Fruit fly (Drosophila melanogaster) whole organism, embryonic: ENCODE measurements around the gene CG5986.

ENCODE experiments used
- B-H1 ChIP-seq: fragments of 200-800 bp; sonication (Bioruptor generic); IDR thresholded peaks from 3 replicates; pipeline ENCODE4 v1.3.6; 2022; ENCODE audit warnings: missing biosample characterization, missing genetic modification characterization
- CG10654 ChIP-seq: fragments of 200-800 bp; sonication (Bioruptor generic); optimal IDR thresholded peaks from 2 replicates; lab custom pipeline; 2016; ENCODE audit warnings: missing biosample characterization, missing genetic modification characterization
- CG14667 ChIP-seq: fragments of 200-800 bp; sonication (Bioruptor generic); IDR thresholded peaks from 2 replicates; pipeline ENCODE4 v1.3.6; 2022; ENCODE audit warnings: missing biosample characterization, missing genetic modification characterization
- CG14860 ChIP-seq: fragments of 200-800 bp; sonication (Bioruptor generic); IDR thresholded peaks from 3 replicates; pipeline ENCODE4 v1.3.6; 2022; ENCODE audit warnings: missing biosample characterization, missing genetic modification characterization; ENCODE audit not compliant: partially characterized antibody
- CG1603 ChIP-seq: fragments of 200-800 bp; sonication (Bioruptor generic); optimal IDR thresholded peaks from 2 replicates; lab custom pipeline; 2019; ENCODE audit warnings: missing biosample characterization, mild to moderate bottlenecking, missing genetic modification characterization, moderate library complexity
- CG2116 ChIP-seq: fragments of 200-800 bp; sonication (Bioruptor generic); optimal IDR thresholded peaks from 3 replicates; lab custom pipeline; 2018; ENCODE audit warnings: missing biosample characterization, mild to moderate bottlenecking, missing genetic modification characterization
- CG32767 ChIP-seq: fragments of 200-800 bp; sonication (Bioruptor generic); IDR thresholded peaks from 2 replicates; pipeline ENCODE4 v1.3.6; 2022; ENCODE audit warnings: missing biosample characterization, missing genetic modification characterization
- CG4424 ChIP-seq: fragments of 200-800 bp; sonication (Bioruptor generic); optimal IDR thresholded peaks from 3 replicates; lab custom pipeline; 2016; ENCODE audit warnings: missing biosample characterization, missing genetic modification characterization
- CG4730 ChIP-seq: fragments of 200-800 bp; sonication (Bioruptor generic); IDR thresholded peaks from 2 replicates; pipeline ENCODE4 v1.3.6; 2022; ENCODE audit warnings: missing biosample characterization, missing genetic modification characterization
- CG4854 ChIP-seq: fragments of 200-800 bp; sonication (Bioruptor generic); optimal IDR thresholded peaks from 2 replicates; lab custom pipeline; 2016; ENCODE audit warnings: missing biosample characterization, missing genetic modification characterization, inconsistent platforms
- CG6654 ChIP-seq: fragments of 200-800 bp; sonication (Bioruptor generic); optimal IDR thresholded peaks from 2 replicates; lab custom pipeline; 2017; ENCODE audit warnings: missing biosample characterization, mild to moderate bottlenecking, missing genetic modification characterization
- CG6791 ChIP-seq: fragments of 200-800 bp; sonication (Bioruptor generic); IDR thresholded peaks from 3 replicates; pipeline ENCODE4 v1.3.6; 2022; ENCODE audit warnings: missing biosample characterization, missing genetic modification characterization; ENCODE audit not compliant: partially characterized antibody
- CG8359 ChIP-seq: fragments of 200-800 bp; sonication (Bioruptor generic); optimal IDR thresholded peaks from 2 replicates; lab custom pipeline; 2017; ENCODE audit warnings: missing biosample characterization, mild to moderate bottlenecking, missing genetic modification characterization, borderline replicate concordance
- CG9876 ChIP-seq: fragments of 200-800 bp; sonication (Bioruptor generic); optimal IDR thresholded peaks from 2 replicates; lab custom pipeline; 2016; ENCODE audit warnings: missing biosample characterization, missing genetic modification characterization
- Dip3 ChIP-seq: fragments of 200-800 bp; sonication (Bioruptor generic); optimal IDR thresholded peaks from 3 replicates; lab custom pipeline; 2016; ENCODE audit warnings: missing biosample characterization, missing genetic modification characterization
- ERR ChIP-seq: fragments of 200-800 bp; sonication (Bioruptor generic); optimal IDR thresholded peaks from 2 replicates; lab custom pipeline; 2016; ENCODE audit warnings: missing biosample characterization, missing genetic modification characterization
- Gug ChIP-seq: fragments of 200-800 bp; sonication (Bioruptor generic); IDR thresholded peaks from 4 replicates; pipeline ENCODE4 v1.3.6; 2022; ENCODE audit warnings: missing biosample characterization, missing genetic modification characterization
- Lpt ChIP-seq: fragments of >200 bp; optimal IDR thresholded peaks from 2 replicates; lab custom pipeline; 2018; ENCODE audit warnings: missing biosample characterization, missing genetic modification characterization
- MESR4 ChIP-seq: fragments of 200-800 bp; sonication (Bioruptor generic); optimal IDR thresholded peaks from 2 replicates; lab custom pipeline; 2018; ENCODE audit warnings: missing biosample characterization, mild to moderate bottlenecking, missing genetic modification characterization, moderate library complexity
- Med ChIP-seq: fragments of 200-800 bp; sonication (Bioruptor generic); peaks from one replicate; lab custom pipeline; 2016; ENCODE audit warnings: missing biosample characterization, missing genetic modification characterization, mild to moderate bottlenecking, inconsistent platforms, moderate library complexity
- Mrtf ChIP-seq: fragments of 200-800 bp; sonication (Bioruptor generic); IDR thresholded peaks from 3 replicates; pipeline ENCODE4 v1.3.6; 2022; ENCODE audit warnings: missing biosample characterization, missing genetic modification characterization
- NfI ChIP-seq: fragments of 200-800 bp; sonication (Bioruptor generic); optimal IDR thresholded peaks from 3 replicates; lab custom pipeline; 2018; ENCODE audit warnings: missing biosample characterization, mild to moderate bottlenecking, missing genetic modification characterization, moderate library complexity
- Optix ChIP-seq: fragments of 200-800 bp; sonication (Bioruptor generic); IDR thresholded peaks from 3 replicates; pipeline ENCODE4 v1.3.6; 2022; ENCODE audit warnings: missing biosample characterization, missing genetic modification characterization
- Ptx1 ChIP-seq: fragments of 200-800 bp; sonication (Bioruptor generic); IDR thresholded peaks from 2 replicates; pipeline ENCODE4 v1.3.6; 2022; ENCODE audit warnings: missing biosample characterization, missing genetic modification characterization
- Scr ChIP-seq: fragments of 200-800 bp; sonication (Bioruptor generic); IDR thresholded peaks from 2 replicates; pipeline ENCODE4 v1.3.6; 2022; ENCODE audit warnings: missing biosample characterization, missing genetic modification characterization; ENCODE audit not compliant: partially characterized antibody
- Sry-δ ChIP-seq: fragments of 200-800 bp; sonication (Bioruptor generic); optimal IDR thresholded peaks from 2 replicates; lab custom pipeline; 2016; ENCODE audit warnings: missing biosample characterization, missing genetic modification characterization
- YL-1 ChIP-seq: fragments of 200-800 bp; sonication (Bioruptor generic); optimal IDR thresholded peaks from 3 replicates; lab custom pipeline; 2017; ENCODE audit warnings: missing biosample characterization, mild to moderate bottlenecking, missing genetic modification characterization
- ab ChIP-seq: fragments of 200-800 bp; sonication (Bioruptor generic); optimal IDR thresholded peaks from 2 replicates; lab custom pipeline; 2016; ENCODE audit warnings: missing biosample characterization, missing genetic modification characterization
- amos ChIP-seq: fragments of 200-800 bp; sonication (Bioruptor generic); IDR thresholded peaks from 2 replicates; pipeline ENCODE4 v1.3.6; 2022; ENCODE audit warnings: missing biosample characterization, missing genetic modification characterization; ENCODE audit not compliant: partially characterized antibody
- ap ChIP-seq: fragments of 200-800 bp; sonication (Bioruptor generic); IDR thresholded peaks from 2 replicates; pipeline ENCODE4 v1.3.6; 2022; ENCODE audit warnings: missing biosample characterization, missing genetic modification characterization
- cg ChIP-seq: fragments of 200-800 bp; sonication (Bioruptor generic); optimal IDR thresholded peaks from 3 replicates; lab custom pipeline; 2019; ENCODE audit warnings: missing biosample characterization, mild to moderate bottlenecking, missing genetic modification characterization, moderate library complexity
- crol ChIP-seq: fragments of 200-800 bp; sonication (Bioruptor generic); IDR thresholded peaks from 2 replicates; pipeline ENCODE4 v1.3.6; 2022; ENCODE audit warnings: missing biosample characterization, missing genetic modification characterization
- danr ChIP-seq: fragments of 200-800 bp; sonication (Bioruptor generic); IDR thresholded peaks from 2 replicates; pipeline ENCODE4 v1.3.6; 2022; ENCODE audit warnings: missing biosample characterization, missing genetic modification characterization
- exex ChIP-seq: fragments of 200-800 bp; sonication (Bioruptor generic); optimal IDR thresholded peaks from 4 replicates; lab custom pipeline; 2018; ENCODE audit warnings: missing biosample characterization, mild to moderate bottlenecking, missing genetic modification characterization, moderate library complexity
- grau ChIP-seq: fragments of 200-800 bp; optimal IDR thresholded peaks from 3 replicates; lab custom pipeline; 2019; ENCODE audit warnings: missing biosample characterization, mild to moderate bottlenecking, missing genetic modification characterization, moderate library complexity
- klu ChIP-seq: fragments of 200-800 bp; sonication (Bioruptor generic); IDR thresholded peaks from 2 replicates; pipeline ENCODE4 v1.3.6; 2022; ENCODE audit warnings: missing biosample characterization, missing genetic modification characterization
- lmd ChIP-seq: fragments of 200-800 bp; sonication (Bioruptor generic); IDR thresholded peaks from 2 replicates; pipeline ENCODE4 v1.3.6; 2022; ENCODE audit warnings: missing biosample characterization, missing genetic modification characterization
- nerfin-1 ChIP-seq: fragments of 200-800 bp; sonication (Bioruptor generic); optimal IDR thresholded peaks from 3 replicates; lab custom pipeline; 2019; ENCODE audit warnings: missing biosample characterization, mild to moderate bottlenecking, missing genetic modification characterization, moderate library complexity
- pb ChIP-seq: fragments of 200-800 bp; sonication (Bioruptor generic); optimal IDR thresholded peaks from 3 replicates; lab custom pipeline; 2016; ENCODE audit warnings: missing biosample characterization, missing genetic modification characterization
- pho ChIP-seq: fragments of 200-800 bp; sonication (Bioruptor generic); optimal IDR thresholded peaks from 2 replicates; lab custom pipeline; 2016; ENCODE audit warnings: missing biosample characterization, missing genetic modification characterization
- prd ChIP-seq, 3 experiments: fragments of >200 bp in 2 of 3; fragments of 200-800 bp in 1 of 3; sonication (Bioruptor generic) in 1 of 3; optimal IDR thresholded peaks in 2 of 3; IDR thresholded peaks in 1 of 3; 2 replicates in 2 of 3; 3 replicates in 1 of 3; pipeline versions ENCODE4 v1.3.6 to Lab custom; 2017 to 2022; ENCODE audit warnings: missing biosample characterization in 1 of 3, missing genetic modification characterization in 1 of 3
- pzg ChIP-seq: fragments of 200-800 bp; sonication (Bioruptor generic); optimal IDR thresholded peaks from 3 replicates; lab custom pipeline; 2018; ENCODE audit warnings: missing biosample characterization, mild to moderate bottlenecking, missing genetic modification characterization, moderate library complexity
- sima ChIP-seq: fragments of 200-800 bp; sonication (Bioruptor generic); optimal IDR thresholded peaks from 2 replicates; lab custom pipeline; 2016; ENCODE audit warnings: missing biosample characterization, missing genetic modification characterization
- slp2 ChIP-seq: fragments of 200-800 bp; sonication (Bioruptor generic); optimal IDR thresholded peaks from 2 replicates; lab custom pipeline; 2016; ENCODE audit warnings: missing biosample characterization, missing genetic modification characterization
- sug ChIP-seq: fragments of 200-800 bp; optimal IDR thresholded peaks from 2 replicates; lab custom pipeline; 2019; ENCODE audit warnings: missing biosample characterization, mild to moderate bottlenecking, missing genetic modification characterization, moderate library complexity
- tin ChIP-seq: fragments of 200-800 bp; sonication (Bioruptor generic); optimal IDR thresholded peaks from 3 replicates; lab custom pipeline; 2016; ENCODE audit warnings: missing biosample characterization, missing genetic modification characterization
- tup ChIP-seq: fragments of 200-800 bp; sonication (Bioruptor generic); optimal IDR thresholded peaks from 2 replicates; lab custom pipeline; 2016; ENCODE audit warnings: missing biosample characterization, mild to moderate bottlenecking, missing genetic modification characterization, moderate library complexity
- usp ChIP-seq: fragments of >200 bp; optimal IDR thresholded peaks from 2 replicates; lab custom pipeline; 2017; ENCODE audit warnings: missing biosample characterization, missing genetic modification characterization
- z ChIP-seq: fragments of 200-800 bp; sonication (Bioruptor generic); IDR thresholded peaks from 3 replicates; pipeline ENCODE4 v1.3.6; 2022; ENCODE audit warnings: missing biosample characterization, missing genetic modification characterization
- zfh1 ChIP-seq: fragments of 200-800 bp; sonication (Bioruptor generic); IDR thresholded peaks from 3 replicates; pipeline ENCODE4 v1.3.6; 2022; ENCODE audit warnings: missing biosample characterization, missing genetic modification characterization

CG5986 gene

DNA sequence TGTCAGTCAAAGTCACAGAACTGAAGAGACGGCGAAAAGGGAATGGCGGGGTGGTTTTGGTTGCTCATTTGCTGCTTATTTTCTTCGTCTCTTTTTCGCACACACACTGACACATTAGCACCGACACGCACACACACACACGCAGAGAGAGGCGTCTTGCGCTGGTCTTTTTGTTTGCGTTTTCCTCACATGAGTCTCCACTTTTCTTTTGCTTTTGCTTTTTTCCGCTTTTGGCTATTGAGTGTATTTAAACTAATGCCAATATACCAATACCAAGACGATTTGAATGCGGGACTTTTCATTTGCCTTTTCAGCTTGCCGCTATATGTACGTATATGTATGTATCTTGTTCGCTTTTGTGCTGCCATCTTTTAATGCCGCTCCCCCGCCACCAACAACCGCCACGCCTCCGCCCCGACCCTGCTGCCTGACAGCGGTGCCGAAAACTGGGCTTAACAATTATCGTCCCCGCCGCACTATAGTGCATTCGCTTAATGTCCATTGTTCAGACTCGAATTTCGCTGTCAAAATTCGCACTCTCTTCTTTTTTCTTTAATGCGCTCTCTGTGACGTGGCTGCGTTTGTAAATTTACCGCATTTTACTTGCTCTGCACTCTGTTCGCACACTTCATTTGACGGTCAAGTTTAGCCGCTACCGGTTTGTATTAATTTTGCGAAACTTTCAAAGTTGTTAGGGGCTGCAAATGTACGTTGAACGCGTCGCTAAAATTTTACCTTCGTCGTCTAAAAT lies at the start of gene CG5986 (continued):
- TF ChIP-seq slp2 (GFP tag; lab: Kevin White, UChicago) (no peak), CG14667 (GFP tag; lab: Robert Waterston, UW) (no peak), grau (no peak), CG32767 (peak; percentile 37; the same call in 1 of the 2 replicates), CG2116 (GFP tag; lab: Kevin White, UChicago) (peak; percentile 53), CG6654 (GFP tag; lab: Kevin White, UChicago) (no peak), pb (GFP tag; lab: Kevin White, UChicago) (no peak), MESR4 (peak; percentile 58), NfI (no peak), Scr (GFP tag; lab: Robert Waterston, UW) (no peak), usp (GFP tag; lab: Kevin White, UChicago) (no peak), amos (no peak), ERR (GFP tag; lab: Kevin White, UChicago) (peak; percentile 64), z (GFP tag; lab: Robert Waterston, UW) (peak; percentile 13; the same call in 1 of the 3 replicates), nerfin-1 (tag; lab: Kevin White, UChicago) (no peak), danr (GFP tag; lab: Robert Waterston, UW) (no peak), CG4424 (GFP tag; lab: Kevin White, UChicago) (no peak), Med (GFP tag; lab: Kevin White, UChicago) (peak; percentile 72), pho (no peak), CG8359 (GFP tag; lab: Kevin White, UChicago) (no peak), klu (GFP tag; lab: Robert Waterston, UW) (no peak), cg (GFP tag; lab: Kevin White, UChicago) (peak; percentile 93), CG6791 (GFP tag; lab: Robert Waterston, UW) (no peak), CG1603 (tag; lab: Kevin White, UChicago) (no peak), crol (GFP tag; lab: Robert Waterston, UW) (peak; percentile 86), CG4730 (GFP tag; lab: Robert Waterston, UW) (no peak), B-H1 (GFP tag; lab: Robert Waterston, UW) (no peak), YL-1 (GFP tag; lab: Kevin White, UChicago) (no peak), sima (no peak), CG10654 (GFP tag; lab: Kevin White, UChicago) (no peak), tin (GFP tag; lab: Kevin White, UChicago) (no peak), exex (tag; lab: Kevin White, UChicago) (no peak), pzg (GFP tag; lab: Kevin White, UChicago) (peak; percentile 1), sug (tag; lab: Kevin White, UChicago) (peak; percentile 6), Dip3 (GFP tag; lab: Kevin White, UChicago) (no peak), Sry-δ (no peak), CG9876 (GFP tag; lab: Kevin White, UChicago) (no peak), lmd (GFP tag; lab: Robert Waterston, UW) (no peak), CG4854 (GFP tag; lab: Kevin White, UChicago) (no peak), prd (optimal IDR thresholded peaks at IDR 0.05; lab: Kevin White, UChicago) (no peak), prd (GFP tag; IDR thresholded peaks at IDR 0.05; lab: Robert Waterston, UW) (0 out of 3 replicates have a peak, but pooled peaks have one; percentile 20), zfh1 (GFP tag; lab: Robert Waterston, UW) (0 out of 3 replicates have a peak, but pooled peaks have one; percentile 11), Optix (GFP tag; lab: Robert Waterston, UW) (no peak), Mrtf (GFP tag; lab: Robert Waterston, UW) (no peak), ap (no peak), ab (GFP tag; lab: Kevin White, UChicago) (no peak), Lpt (GFP tag; lab: Kevin White, UChicago) (no peak), Ptx1 (no peak), tup (no peak), Gug (GFP tag; lab: Robert Waterston, UW) (no peak), CG14860 (GFP tag; lab: Robert Waterston, UW) (no peak)
